Worm (Caenorhabditis elegans) whole organism, L3 larva: Measurements from ENCODE around the gene T16A9.3.
A peak's percentile ranks its signal among the peaks of the same experiment; 100 is the strongest.

Source experiments
- R02D3.7 ChIP-seq: fragments of 150-350 bp; optimal IDR thresholded peaks from 2 replicates; lab custom pipeline; 2014; ENCODE audit warnings: missing biosample characterization, missing genetic modification characterization
- ZK546.5 ChIP-seq: sonication (generic microtip); optimal IDR thresholded peaks from 2 replicates; lab custom pipeline; 2017; ENCODE audit warnings: missing biosample characterization, missing genetic modification characterization
- aly-2 ChIP-seq: fragments of 150-350 bp; optimal IDR thresholded peaks from 2 replicates; lab custom pipeline; 2014; ENCODE audit warnings: missing biosample characterization, missing genetic modification characterization
- ama-1 ChIP-seq: fragments of 150-350 bp; optimal IDR thresholded peaks from 2 replicates; lab custom pipeline; 2018
- ceh-16 ChIP-seq: sonication (generic microtip); optimal IDR thresholded peaks from 2 replicates; lab custom pipeline; 2017; ENCODE audit warnings: missing biosample characterization, missing genetic modification characterization
- ceh-28 ChIP-seq: fragments of 150-350 bp; optimal IDR thresholded peaks from 2 replicates; lab custom pipeline; 2014; ENCODE audit warnings: missing biosample characterization, missing genetic modification reagents, missing genetic modification characterization
- ceh-82 ChIP-seq: fragments of 150-350 bp; optimal IDR thresholded peaks from 2 replicates; lab custom pipeline; 2014; ENCODE audit warnings: missing biosample characterization, missing genetic modification characterization
- ceh-9 ChIP-seq: sonication (generic microtip); optimal IDR thresholded peaks from 2 replicates; lab custom pipeline; 2018; ENCODE audit warnings: missing biosample characterization, missing genetic modification characterization
- daf-12 ChIP-seq: fragments of 150-350 bp; optimal IDR thresholded peaks from 2 replicates; lab custom pipeline; 2014; ENCODE audit warnings: missing biosample characterization, missing genetic modification reagents, missing genetic modification characterization
- egl-27 ChIP-seq: sonication (generic microtip); optimal IDR thresholded peaks from 4 replicates; lab custom pipeline; 2017; ENCODE audit warnings: missing biosample characterization, missing genetic modification reagents, missing genetic modification characterization
- egl-5 ChIP-seq: fragments of 150-350 bp; optimal IDR thresholded peaks from 2 replicates; lab custom pipeline; 2017; ENCODE audit warnings: missing biosample characterization, missing genetic modification reagents, missing genetic modification characterization, inconsistent platforms
- elt-1 ChIP-seq: fragments of 150-350 bp; optimal IDR thresholded peaks from 2 replicates; lab custom pipeline; 2014; ENCODE audit warnings: missing biosample characterization, missing genetic modification characterization
- elt-2 ChIP-seq: sonication (generic microtip); optimal IDR thresholded peaks from 2 replicates; lab custom pipeline; 2016; ENCODE audit warnings: missing genetic modification reagents, mild to moderate bottlenecking, missing genetic modification characterization, missing compliant biosample characterization
- elt-3 ChIP-seq, 3 experiments: fragments of 150-350 bp in 1 of 3; sonication (generic microtip) in 2 of 3; optimal IDR thresholded peaks; 2 replicates in 2 of 3; 4 replicates in 1 of 3; lab custom pipeline; 2014 to 2017; ENCODE audit warnings: missing biosample characterization in 3 of 3, missing genetic modification characterization in 3 of 3
- eor-1 ChIP-seq, 2 experiments: fragments of 150-350 bp; optimal IDR thresholded peaks; 2 replicates each; lab custom pipeline; 2014 to 2018; ENCODE audit warnings: missing biosample characterization in 2 of 2, missing genetic modification characterization in 2 of 2
- fkh-10 ChIP-seq: sonication (generic microtip); optimal IDR thresholded peaks from 2 replicates; lab custom pipeline; 2017; ENCODE audit warnings: missing biosample characterization, missing genetic modification reagents, missing genetic modification characterization
- fkh-2 ChIP-seq: fragments of 150-350 bp; optimal IDR thresholded peaks from 2 replicates; lab custom pipeline; 2014; ENCODE audit warnings: missing biosample characterization, missing genetic modification reagents, missing genetic modification characterization
- fos-1 ChIP-seq: fragments of 150-350 bp; optimal IDR thresholded peaks from 2 replicates; lab custom pipeline; 2014; ENCODE audit warnings: missing biosample characterization, missing genetic modification characterization
- hmg-11 ChIP-seq: sonication (generic microtip); optimal IDR thresholded peaks from 2 replicates; lab custom pipeline; 2016; ENCODE audit warnings: missing genetic modification characterization, missing compliant biosample characterization
- jun-1 ChIP-seq: fragments of 150-350 bp; optimal IDR thresholded peaks from 2 replicates; lab custom pipeline; 2014; ENCODE audit warnings: missing biosample characterization, missing genetic modification reagents, missing genetic modification characterization
- lin-15B ChIP-seq: fragments of 150-350 bp; optimal IDR thresholded peaks from 2 replicates; lab custom pipeline; 2014; ENCODE audit warnings: missing biosample characterization, missing genetic modification characterization
- lin-39 ChIP-seq: fragments of 150-350 bp; optimal IDR thresholded peaks from 2 replicates; lab custom pipeline; 2018; ENCODE audit warnings: missing biosample characterization, missing genetic modification reagents, missing genetic modification characterization
- lsy-12 ChIP-seq: sonication (generic microtip); optimal IDR thresholded peaks from 2 replicates; lab custom pipeline; 2016; ENCODE audit warnings: mild to moderate bottlenecking, missing genetic modification characterization, missing compliant biosample characterization
- mdl-1 ChIP-seq: fragments of 150-350 bp; optimal IDR thresholded peaks from 2 replicates; lab custom pipeline; 2014; ENCODE audit warnings: missing biosample characterization, missing genetic modification characterization
- mml-1 ChIP-seq: fragments of 150-350 bp; sonication (generic microtip); optimal IDR thresholded peaks from 3 replicates; lab custom pipeline; 2014; ENCODE audit warnings: missing biosample characterization, missing genetic modification characterization
- nfya-1 ChIP-seq: sonication (generic microtip); optimal IDR thresholded peaks from 2 replicates; lab custom pipeline; 2017; ENCODE audit warnings: missing genetic modification characterization, mild to moderate bottlenecking, missing compliant biosample characterization, antibody characterized with exemption, moderate library complexity; ENCODE audit not compliant: insufficient read depth
- nhr-11 ChIP-seq: fragments of 150-350 bp; optimal IDR thresholded peaks from 2 replicates; lab custom pipeline; 2014; ENCODE audit warnings: missing biosample characterization, missing genetic modification characterization
- nhr-12 ChIP-seq: fragments of 150-350 bp; optimal IDR thresholded peaks from 2 replicates; lab custom pipeline; 2014; ENCODE audit warnings: missing biosample characterization, missing genetic modification characterization
- nhr-23 ChIP-seq: fragments of 150-350 bp; optimal IDR thresholded peaks from 2 replicates; lab custom pipeline; 2014; ENCODE audit warnings: missing biosample characterization, missing genetic modification reagents, missing genetic modification characterization
- nhr-237 ChIP-seq: fragments of 150-350 bp; optimal IDR thresholded peaks from 2 replicates; lab custom pipeline; 2014; ENCODE audit warnings: missing biosample characterization, missing genetic modification characterization
- nhr-25 ChIP-seq: sonication (generic microtip); optimal IDR thresholded peaks from 2 replicates; lab custom pipeline; 2017; ENCODE audit warnings: missing biosample characterization, missing genetic modification characterization
- nhr-28 ChIP-seq: fragments of 150-350 bp; optimal IDR thresholded peaks from 2 replicates; lab custom pipeline; 2014; ENCODE audit warnings: missing biosample characterization, missing genetic modification characterization
- nhr-43 ChIP-seq: sonication (generic microtip); optimal IDR thresholded peaks from 2 replicates; lab custom pipeline; 2016; ENCODE audit warnings: mild to moderate bottlenecking, missing genetic modification characterization, missing compliant biosample characterization; ENCODE audit not compliant: poor library complexity, severe bottlenecking
- nhr-67 ChIP-seq: fragments of 150-350 bp; optimal IDR thresholded peaks from 2 replicates; lab custom pipeline; 2014; ENCODE audit warnings: missing biosample characterization, missing genetic modification characterization
- nhr-76 ChIP-seq: fragments of 150-350 bp; sonication (generic microtip); optimal IDR thresholded peaks from 5 replicates; lab custom pipeline; 2014; ENCODE audit warnings: missing biosample characterization, missing genetic modification characterization
- nhr-77 ChIP-seq: fragments of 150-350 bp; optimal IDR thresholded peaks from 2 replicates; lab custom pipeline; 2014; ENCODE audit warnings: missing biosample characterization, missing genetic modification characterization
- pha-4 ChIP-seq: fragments of 150-350 bp; optimal IDR thresholded peaks from 2 replicates; lab custom pipeline; 2014; ENCODE audit warnings: missing biosample characterization, missing genetic modification reagents, missing genetic modification characterization
- pqm-1 ChIP-seq: fragments of 150-350 bp; optimal IDR thresholded peaks from 2 replicates; lab custom pipeline; 2017; ENCODE audit warnings: missing biosample characterization, missing genetic modification characterization, inconsistent platforms
- sea-2 ChIP-seq: fragments of 150-350 bp; sonication (generic microtip); optimal IDR thresholded peaks from 4 replicates; lab custom pipeline; 2014; ENCODE audit warnings: missing biosample characterization, missing genetic modification reagents, missing genetic modification characterization
- skn-1 ChIP-seq: fragments of 150-350 bp; optimal IDR thresholded peaks from 2 replicates; lab custom pipeline; 2014; ENCODE audit warnings: missing biosample characterization, missing genetic modification characterization
- snpc-4 ChIP-seq: fragments of 150-350 bp; optimal IDR thresholded peaks from 2 replicates; lab custom pipeline; 2014; ENCODE audit warnings: missing biosample characterization, missing genetic modification characterization
- tbx-2 ChIP-seq: sonication (generic microtip); optimal IDR thresholded peaks from 2 replicates; lab custom pipeline; 2016; ENCODE audit warnings: mild to moderate bottlenecking, missing genetic modification characterization, missing compliant biosample characterization
- unc-39 ChIP-seq: sonication (generic microtip); optimal IDR thresholded peaks from 4 replicates; lab custom pipeline; 2017; ENCODE audit warnings: missing biosample characterization, missing genetic modification characterization
- unc-62 ChIP-seq: fragments of 150-350 bp; sonication (generic microtip); optimal IDR thresholded peaks from 4 replicates; lab custom pipeline; 2014; ENCODE audit warnings: missing biosample characterization, missing genetic modification reagents, missing genetic modification characterization
- zag-1 ChIP-seq: fragments of 150-350 bp; optimal IDR thresholded peaks from 2 replicates; lab custom pipeline; 2014; ENCODE audit warnings: missing biosample characterization, missing genetic modification characterization
- ztf-11 ChIP-seq: fragments of 150-350 bp; optimal IDR thresholded peaks from 2 replicates; lab custom pipeline; 2014; ENCODE audit warnings: missing biosample characterization, missing genetic modification characterization
- ztf-4 ChIP-seq: fragments of 150-350 bp; optimal IDR thresholded peaks from 2 replicates; lab custom pipeline; 2014; ENCODE audit warnings: missing biosample characterization, missing genetic modification characterization

The T16A9.3 gene

ce11 chrV:14182860-14183259 lies 22.5 kb upstream of the T16A9.3 start, which contains the start of gene cest-2.3:
Gene cest-2.3, minus strand, starts transcription at chrV:14182960.
- no peak for TF ChIP-seq daf-12 (tag; lab: Kevin White, UChicago)
- TF ChIP-seq nhr-28, result no peak

- TF ChIP-seq ztf-11 (tag; lab: Kevin White, UChicago) (no peak), fos-1 (tag; lab: Kevin White, UChicago) (no peak), nhr-23 (tag; lab: Kevin White, UChicago) (peak; percentile 55), ceh-82 (tag; lab: Kevin White, UChicago) (no peak), pqm-1 (peak; percentile 36), nhr-25 (peak; percentile 36), fkh-2 (no peak), lsy-12 (tag; lab: Kevin White, UChicago) (no peak), skn-1 (tag; lab: Kevin White, UChicago) (no peak), elt-2 (tag; lab: Kevin White, UChicago) (peak; percentile 21), hmg-11 (tag; lab: Kevin White, UChicago) (peak; percentile 62), sea-2 (GFP tag; lab: Kevin White, UChicago) (no peak), mml-1 (no peak), ztf-4 (tag; lab: Kevin White, UChicago) (no peak), snpc-4 (tag; lab: Kevin White, UChicago) (no peak), R02D3.7 (tag; lab: Kevin White, UChicago) (peak; percentile 47), elt-3 (tag; optimal IDR thresholded peaks at IDR 0.05; lab: Kevin White, UChicago) (no peak), egl-5 (peak; percentile 3), zag-1 (tag; lab: Kevin White, UChicago) (no peak), nhr-76 (tag; lab: Kevin White, UChicago) (no peak), ceh-28 (peak; percentile 2), tbx-2 (no peak), nhr-43 (tag; lab: Kevin White, UChicago) (peak; percentile 54), fkh-10 (GFP tag; lab: Kevin White, UChicago) (peak; percentile 57), elt-1 (tag; lab: Kevin White, UChicago) (no peak), ceh-9 (tag; lab: Kevin White, UChicago) (no peak), nfya-1 (peak; percentile 66), nhr-237 (no peak), pha-4 (peak; percentile 78), nhr-12 (tag; lab: Kevin White, UChicago) (no peak), ama-1 (lab: Kevin White, UChicago) (no peak), unc-39 (tag; lab: Kevin White, UChicago) (no peak), ceh-16 (tag; lab: Kevin White, UChicago) (no peak), eor-1 (tag; optimal IDR thresholded peaks at IDR 0.05; lab: Kevin White, UChicago) (no peak), mdl-1 (tag; lab: Kevin White, UChicago) (no peak), egl-27 (no peak), nhr-77 (tag; lab: Kevin White, UChicago) (no peak), nhr-67 (tag; lab: Kevin White, UChicago) (no peak), aly-2 (no peak), nhr-11 (tag; lab: Kevin White, UChicago) (no peak), lin-15B (tag; lab: Kevin White, UChicago) (peak; percentile 90), unc-62 (GFP tag; lab: Kevin White, UChicago) (no peak), lin-39 (tag; lab: Kevin White, UChicago) (peak; percentile 66), nhr-28 (no peak), jun-1 (peak; percentile 32), ZK546.5 (no peak), daf-12 (tag; lab: Kevin White, UChicago) (no peak)
These were observed 19.9 kb upstream of the T16A9.3 start, which contains the start of the genes trm-1 and ints-2 for ce11 chrV:14185438-14185837. Gene trm-1, minus strand, starts transcription at chrV:14185612. Gene ints-2, plus strand, starts transcription at chrV:14185686.
